Worm (Caenorhabditis elegans): Measurements from ENCODE around the gene anat-1.
"Not testable (repeated sequence)": the region's sequence is repeated elsewhere in the genome, so short reads cannot be mapped to it uniquely, and the experiment has no call there.

anat-1 gene

ce11 chrIV:6817554-6817953, 46.9 kb downstream of the anat-1 start, which contains the start of gene C17H12.5:
Gene C17H12.5 (minus strand): TSS chrIV:6817654.
- no peak for TF ChIP-seq ces-1 (GFP tag; optimal IDR thresholded peaks at IDR 0.05)
- TF ChIP-seq lin-32 (GFP tag; optimal IDR thresholded peaks at IDR 0.05) = no peak
- no peak for TF ChIP-seq ceh-83 (GFP tag; optimal IDR thresholded peaks at IDR 0.05)
- TF ChIP-seq ztf-11 (tag; optimal IDR thresholded peaks at IDR 0.05) = no peak
- TF ChIP-seq unc-62 (GFP tag; optimal IDR thresholded peaks at IDR 0.05) = no peak

DNA sequence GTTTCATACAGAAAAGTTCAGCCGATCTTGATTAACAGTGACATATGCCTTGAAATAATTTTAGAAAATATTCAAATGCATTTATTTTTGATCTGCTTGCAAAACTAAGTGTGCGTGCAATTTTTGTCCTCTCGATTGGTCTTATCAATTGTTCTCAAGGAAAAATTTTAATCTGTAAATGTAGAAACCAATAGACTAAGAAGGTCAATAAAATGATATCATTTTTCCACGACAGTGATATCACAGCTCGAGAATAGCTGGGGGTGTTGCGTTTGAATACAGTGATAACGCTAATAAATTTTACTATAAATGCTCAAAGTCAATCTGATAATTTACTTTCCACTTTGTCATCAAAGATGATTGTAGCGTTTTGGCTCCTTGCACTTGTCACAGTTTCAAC, 47.7 kb downstream of the anat-1 start, which contains the start of gene C17H12.8:
Gene C17H12.8, plus strand, starts transcription at position 335 of the 400 bp plus-strand sequence.
- TF ChIP-seq lsy-2 (tag; optimal IDR thresholded peaks at IDR 0.05) (no peak), nhr-12 (tag; optimal IDR thresholded peaks at IDR 0.05) (no peak), bed-3 (GFP tag; optimal IDR thresholded peaks at IDR 0.05) (no peak), unc-39 (tag; optimal IDR thresholded peaks at IDR 0.05) (no peak), flh-1 (GFP tag; optimal IDR thresholded peaks at IDR 0.05) (no peak)

ce11 chrIV:6821709-6822108, 51.1 kb downstream of the anat-1 start:
- TF ChIP-seq ceh-43 (GFP tag; optimal IDR thresholded peaks at IDR 0.05) = no peak
- no peak for TF ChIP-seq drap-1 (GFP tag; optimal IDR thresholded peaks at IDR 0.05)
- no peak for TF ChIP-seq ces-1 (GFP tag; optimal IDR thresholded peaks at IDR 0.05)
- no peak for TF ChIP-seq nhr-237 (tag; optimal IDR thresholded peaks at IDR 0.05)
- TF ChIP-seq flh-1 (GFP tag; optimal IDR thresholded peaks at IDR 0.05) = no peak
- no peak for TF ChIP-seq nhr-2 (tag; optimal IDR thresholded peaks at IDR 0.05)
- no peak for TF ChIP-seq elt-1 (tag; optimal IDR thresholded peaks at IDR 0.05; ENCODE audit: borderline replicate concordance, insufficient read depth)
- TF ChIP-seq ztf-11 (tag; optimal IDR thresholded peaks at IDR 0.05) = no peak
- TF ChIP-seq sptf-1 (tag; optimal IDR thresholded peaks at IDR 0.05) = no peak
- TF ChIP-seq ham-2 (GFP tag; optimal IDR thresholded peaks at IDR 0.05) = no peak

DNA sequence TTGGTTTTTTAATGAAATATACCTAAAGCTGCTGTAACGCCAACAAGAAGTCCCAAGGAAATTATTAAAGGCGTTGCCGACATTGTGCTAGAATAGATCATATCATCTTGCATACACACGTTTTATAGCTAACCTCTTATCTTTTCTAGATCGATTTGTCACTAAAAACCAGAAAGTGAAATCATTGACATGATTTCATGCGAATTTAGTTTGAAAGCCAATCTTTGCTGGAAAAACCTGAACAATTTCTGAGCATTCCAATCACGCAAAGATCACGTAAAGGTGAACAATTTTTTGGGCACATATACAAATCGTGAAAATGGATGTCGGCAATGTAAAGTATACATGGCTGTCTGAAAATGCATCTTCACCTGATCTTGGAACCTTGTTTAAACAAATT, 51.8 kb downstream of the anat-1 start, which contains the start of gene C17H12.6:
Gene C17H12.6, minus strand, starts transcription at position 101 of the 400 bp plus-strand sequence.
- TF ChIP-seq bed-3 (GFP tag; optimal IDR thresholded peaks at IDR 0.05) (no peak), ceh-83 (GFP tag; optimal IDR thresholded peaks at IDR 0.05) (no peak), zip-8 (tag; optimal IDR thresholded peaks at IDR 0.05) (no peak), elt-1 (tag; optimal IDR thresholded peaks at IDR 0.05; ENCODE audit: borderline replicate concordance, insufficient read depth) (no peak)

ce11 chrIV:6824622-6825021, 54.0 kb downstream of the anat-1 start, which contains the start of gene H20E11.3:
Gene H20E11.3 (plus strand): TSS chrIV:6824816.
- TF ChIP-seq drap-1 (GFP tag; optimal IDR thresholded peaks at IDR 0.05) = no peak
- no peak for TF ChIP-seq sptf-1 (tag; optimal IDR thresholded peaks at IDR 0.05)

- not testable (repeated sequence) for TF ChIP-seq hlh-1, sptf-1, lsy-2 (tag; optimal IDR thresholded peaks at IDR 0.05)
Measured at ce11 chrIV:6827477-6827876, 56.8 kb downstream of the anat-1 start, which contains the start of gene H20E11.2. Gene H20E11.2 (plus strand): TSS chrIV:6827777.
